Worm (Caenorhabditis elegans): ENCODE measurements around the gene ppfr-4.

DNA sequence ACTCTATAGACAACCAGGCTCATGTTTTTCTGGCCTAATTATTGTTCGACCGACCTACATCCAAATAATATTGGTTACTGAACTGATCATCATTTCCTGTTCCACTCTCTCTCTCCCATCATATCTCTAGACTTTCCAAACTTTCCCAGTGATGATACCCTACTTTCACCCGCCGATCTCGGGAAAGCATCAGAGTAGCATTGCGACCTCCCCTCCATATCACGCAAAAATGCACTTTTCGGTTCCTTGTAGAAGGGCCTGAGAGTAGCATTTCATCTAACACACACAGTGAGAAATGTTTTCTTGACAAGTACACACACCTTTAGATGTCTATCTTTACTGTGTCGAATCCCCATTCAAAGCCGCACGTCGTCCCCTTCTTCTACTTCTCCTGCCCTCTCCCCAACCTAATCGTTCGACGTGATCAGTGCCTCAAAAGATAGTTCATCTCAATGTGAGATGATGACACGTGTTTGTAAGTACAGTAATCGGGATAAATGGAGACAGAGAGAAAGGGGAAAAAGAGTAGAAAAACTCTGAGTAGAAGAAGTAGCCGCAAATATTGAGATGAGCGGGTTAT lies 13.2 kb downstream of the ppfr-4 start:
- TF ChIP-seq nhr-237 (tag; optimal IDR thresholded peaks at IDR 0.05) (no peak), unc-39 (tag; optimal IDR thresholded peaks at IDR 0.05) (no peak), mdl-1 (tag; optimal IDR thresholded peaks at IDR 0.05) (no peak), ama-1 (optimal IDR thresholded peaks at IDR 0.05) (no peak), aly-2 (tag; optimal IDR thresholded peaks at IDR 0.05) (no peak), daf-12 (tag; optimal IDR thresholded peaks at IDR 0.05) (no peak), fos-1 (tag; optimal IDR thresholded peaks at IDR 0.05) (no peak), pqm-1 (tag; optimal IDR thresholded peaks at IDR 0.05) (no peak)
